Worm (Caenorhabditis elegans): ENCODE measurements around the gene idpb-5.

DNA sequence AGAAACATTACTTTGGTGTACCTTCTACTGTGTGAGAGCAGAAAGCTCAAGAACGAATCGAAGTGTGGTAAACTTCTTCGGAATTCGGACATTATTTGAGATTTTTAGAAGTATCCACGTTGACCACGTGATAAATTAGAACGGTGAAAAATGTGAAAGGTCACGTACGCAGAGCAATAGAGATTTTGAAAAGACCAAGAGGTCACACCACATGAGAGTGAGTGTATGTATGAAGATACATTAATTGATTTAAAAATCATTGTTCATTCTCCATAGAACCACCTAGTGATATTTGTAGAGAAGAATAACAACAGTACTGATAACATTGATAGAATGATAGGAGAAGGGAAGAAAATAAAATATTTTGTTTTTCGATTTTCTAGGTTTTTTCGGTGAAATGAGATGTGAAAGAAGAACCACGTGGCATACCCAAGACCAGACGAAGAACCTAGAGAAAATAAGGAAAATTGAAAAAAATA is 16.8 kb upstream of the idpb-5 start, which contains the start of gene pyc-1:
- TF ChIP-seq unc-62 (GFP tag; optimal IDR thresholded peaks at IDR 0.05) = no peak
- peak; percentile 59 for TF ChIP-seq nhr-25 (tag; optimal IDR thresholded peaks at IDR 0.05)
- no peak for TF ChIP-seq dmd-4 (tag; optimal IDR thresholded peaks at IDR 0.05)
- peak; percentile 32 for TF ChIP-seq fos-1 (tag; optimal IDR thresholded peaks at IDR 0.05)
- peak; percentile 57 for TF ChIP-seq gmeb-1 (tag; optimal IDR thresholded peaks at IDR 0.05)
- peak; percentile 33 for TF ChIP-seq F13H6.1 (tag; optimal IDR thresholded peaks at IDR 0.05)
- TF ChIP-seq elt-1 (tag; optimal IDR thresholded peaks at IDR 0.05) = no peak
- TF ChIP-seq nhr-12 (tag; optimal IDR thresholded peaks at IDR 0.05) = no peak
